Fruit fly (Drosophila melanogaster) whole organism, pupa: ENCODE results near the gene CG1233.

Source experiments
- CG10348 ChIP-seq: fragments of 200-800 bp; sonication (Bioruptor generic); IDR thresholded peaks from 2 replicates; pipeline ENCODE4 v1.3.6; 2022; ENCODE audit warnings: missing biosample characterization, missing genetic modification characterization
- CG13204 ChIP-seq: fragments of 200-800 bp; sonication (Bioruptor generic); optimal IDR thresholded peaks from 2 replicates; lab custom pipeline; 2018; ENCODE audit warnings: missing biosample characterization, mild to moderate bottlenecking, missing genetic modification characterization, moderate library complexity
- CG15710 ChIP-seq: fragments of 200-800 bp; sonication (Bioruptor generic); optimal IDR thresholded peaks from 2 replicates; lab custom pipeline; 2018; ENCODE audit warnings: missing biosample characterization, mild to moderate bottlenecking, missing genetic modification characterization, moderate library complexity
- CG17806 ChIP-seq: fragments of 200-800 bp; sonication (Bioruptor generic); optimal IDR thresholded peaks from 2 replicates; lab custom pipeline; 2018; ENCODE audit warnings: missing biosample characterization, mild to moderate bottlenecking, missing genetic modification characterization, moderate library complexity
- EcR ChIP-seq: fragments of 200-800 bp; sonication (Bioruptor generic); optimal IDR thresholded peaks from 3 replicates; lab custom pipeline; 2019; ENCODE audit warnings: missing biosample characterization, missing genetic modification characterization, mild to moderate bottlenecking, moderate library complexity, missing genetic modification reagents
- Ets98B ChIP-seq: fragments of 200-800 bp; sonication (Bioruptor generic); IDR thresholded peaks from 2 replicates; pipeline ENCODE4 v1.3.6; 2022; ENCODE audit warnings: missing biosample characterization, missing genetic modification characterization
- Pif1B ChIP-seq: fragments of 200-800 bp; sonication (Bioruptor generic); optimal IDR thresholded peaks from 3 replicates; lab custom pipeline; 2016; ENCODE audit warnings: missing biosample characterization, missing genetic modification characterization
- gl ChIP-seq: fragments of 200-800 bp; sonication (Bioruptor generic); optimal IDR thresholded peaks from 2 replicates; lab custom pipeline; 2018; ENCODE audit warnings: missing biosample characterization, mild to moderate bottlenecking, missing genetic modification characterization

DNA sequence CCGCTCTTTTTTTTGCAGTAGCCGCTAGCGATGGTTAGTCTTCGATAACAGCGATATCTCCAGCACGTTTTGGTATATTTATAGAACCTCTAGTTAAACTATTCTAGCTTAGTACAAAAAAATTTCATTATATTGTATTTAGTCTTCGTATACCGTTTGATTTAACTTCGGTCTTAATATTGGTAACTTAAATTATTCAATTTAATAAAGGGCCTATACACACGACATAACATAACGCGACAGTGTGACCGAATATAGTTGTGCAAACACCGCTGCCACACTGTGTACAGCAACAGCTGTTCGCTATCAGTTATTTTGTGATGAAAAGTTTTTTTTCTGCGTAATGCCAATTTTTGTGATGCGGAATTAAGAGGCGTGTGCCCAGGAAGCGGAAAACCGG is at the start of gene CG1233, which contains the start of gene Cdc5:
- no peak for TF ChIP-seq CG13204 (GFP tag; lab: Kevin White, UChicago)
- no peak for TF ChIP-seq CG17806 (tag; lab: Kevin White, UChicago)
- TF ChIP-seq Ets98B (GFP tag; lab: Robert Waterston, UW) = no peak
- TF ChIP-seq CG10348 = no peak
- no peak for TF ChIP-seq EcR (GFP tag; lab: Kevin White, UChicago)
- TF ChIP-seq gl (tag; lab: Kevin White, UChicago) = no peak
- TF ChIP-seq CG15710 (tag; lab: Kevin White, UChicago) = no peak
- TF ChIP-seq Pif1B (GFP tag; lab: Kevin White, UChicago) = no peak
